Fruit fly (Drosophila melanogaster) whole organism, embryonic: ENCODE results near the gene CG31468.
A peak's percentile ranks its signal among the peaks of the same experiment; 100 is the strongest.

ENCODE experiments used
- Atf6 ChIP-seq: fragments of 200-800 bp; sonication (Bioruptor generic); IDR thresholded peaks from 2 replicates; pipeline ENCODE4 v1.3.6; 2022; ENCODE audit warnings: missing biosample characterization, missing genetic modification characterization
- BEAF-32 ChIP-seq: fragments of 200-800 bp; sonication (Bioruptor generic); optimal IDR thresholded peaks from 3 replicates; lab custom pipeline; 2017; ENCODE audit warnings: missing biosample characterization, missing genetic modification characterization, mild to moderate bottlenecking, moderate library complexity, missing genetic modification reagents
- CG1024 ChIP-seq: fragments of 200-800 bp; sonication (Bioruptor generic); IDR thresholded peaks from 2 replicates; pipeline ENCODE4 v1.3.6; 2022; ENCODE audit warnings: missing biosample characterization, missing genetic modification characterization
- CG10274 ChIP-seq: fragments of 200-800 bp; sonication (Bioruptor generic); optimal IDR thresholded peaks from 3 replicates; lab custom pipeline; 2017; ENCODE audit warnings: missing biosample characterization, mild to moderate bottlenecking, missing genetic modification characterization
- CG10431 ChIP-seq: fragments of 200-800 bp; sonication (Bioruptor generic); optimal IDR thresholded peaks from 3 replicates; lab custom pipeline; 2018; ENCODE audit warnings: missing biosample characterization, mild to moderate bottlenecking, missing genetic modification characterization
- CG10565 ChIP-seq: fragments of 200-800 bp; sonication (Bioruptor generic); optimal IDR thresholded peaks from 3 replicates; lab custom pipeline; 2016; ENCODE audit warnings: missing biosample characterization, mild to moderate bottlenecking, missing genetic modification characterization
- CG10654 ChIP-seq: fragments of 200-800 bp; sonication (Bioruptor generic); optimal IDR thresholded peaks from 2 replicates; lab custom pipeline; 2016; ENCODE audit warnings: missing biosample characterization, missing genetic modification characterization
- CG10959 ChIP-seq: fragments of 200-800 bp; sonication (Bioruptor generic); IDR thresholded peaks from 2 replicates; pipeline ENCODE4 v1.3.6; 2022; ENCODE audit warnings: missing biosample characterization, missing genetic modification characterization
- CG12071 ChIP-seq: fragments of 200-800 bp; sonication (Bioruptor generic); optimal IDR thresholded peaks from 3 replicates; lab custom pipeline; 2018; ENCODE audit warnings: missing biosample characterization, mild to moderate bottlenecking, missing genetic modification characterization
- CG13894 ChIP-seq: fragments of 200-800 bp; sonication (Bioruptor generic); optimal IDR thresholded peaks from 3 replicates; lab custom pipeline; 2018; ENCODE audit warnings: missing biosample characterization, mild to moderate bottlenecking, missing genetic modification characterization, moderate library complexity
- CG1832 ChIP-seq: fragments of 200-800 bp; sonication (Bioruptor generic); optimal IDR thresholded peaks from 2 replicates; lab custom pipeline; 2017; ENCODE audit warnings: missing biosample characterization, mild to moderate bottlenecking, missing genetic modification characterization, inconsistent platforms
- CG18764 ChIP-seq: fragments of 200-800 bp; sonication (Bioruptor generic); optimal IDR thresholded peaks from 3 replicates; lab custom pipeline; 2016; ENCODE audit warnings: missing biosample characterization, missing genetic modification characterization
- CG2712 ChIP-seq: fragments of 200-800 bp; optimal IDR thresholded peaks from 3 replicates; lab custom pipeline; 2019; ENCODE audit warnings: missing biosample characterization, mild to moderate bottlenecking, missing genetic modification characterization, moderate library complexity
- CG30403 ChIP-seq: fragments of 200-800 bp; sonication (Bioruptor generic); optimal IDR thresholded peaks from 3 replicates; lab custom pipeline; 2016; ENCODE audit warnings: missing biosample characterization, missing genetic modification characterization
- CG3163 ChIP-seq: fragments of 200-800 bp; sonication (Bioruptor generic); optimal IDR thresholded peaks from 3 replicates; lab custom pipeline; 2016; ENCODE audit warnings: missing biosample characterization, missing genetic modification characterization
- CG32767 ChIP-seq: fragments of 200-800 bp; sonication (Bioruptor generic); IDR thresholded peaks from 2 replicates; pipeline ENCODE4 v1.3.6; 2022; ENCODE audit warnings: missing biosample characterization, missing genetic modification characterization
- CG34376 ChIP-seq: fragments of 200-800 bp; sonication (Bioruptor generic); optimal IDR thresholded peaks from 2 replicates; lab custom pipeline; 2018; ENCODE audit warnings: missing biosample characterization, mild to moderate bottlenecking, missing genetic modification characterization
- CG42726 ChIP-seq: fragments of 200-800 bp; sonication (Bioruptor generic); IDR thresholded peaks from 2 replicates; pipeline ENCODE4 v1.3.6; 2022; ENCODE audit warnings: missing biosample characterization, missing genetic modification characterization; ENCODE audit not compliant: partially characterized antibody
- CG4820 ChIP-seq: fragments of 200-800 bp; sonication (Bioruptor generic); optimal IDR thresholded peaks from 3 replicates; lab custom pipeline; 2016; ENCODE audit warnings: missing biosample characterization, missing genetic modification characterization
- CG4854 ChIP-seq: fragments of 200-800 bp; sonication (Bioruptor generic); optimal IDR thresholded peaks from 2 replicates; lab custom pipeline; 2016; ENCODE audit warnings: missing biosample characterization, missing genetic modification characterization, inconsistent platforms
- CG7271 ChIP-seq: fragments of 200-800 bp; sonication (Bioruptor generic); optimal IDR thresholded peaks from 2 replicates; lab custom pipeline; 2018; ENCODE audit warnings: missing biosample characterization, mild to moderate bottlenecking, missing genetic modification characterization, moderate library complexity
- CG7556 ChIP-seq: fragments of 200-800 bp; sonication (Bioruptor generic); optimal IDR thresholded peaks from 2 replicates; lab custom pipeline; 2017; ENCODE audit warnings: missing biosample characterization, mild to moderate bottlenecking, missing genetic modification characterization
- CG7745 ChIP-seq: fragments of 200-800 bp; sonication (Bioruptor generic); optimal IDR thresholded peaks from 2 replicates; lab custom pipeline; 2018; ENCODE audit warnings: missing biosample characterization, mild to moderate bottlenecking, missing genetic modification characterization, moderate library complexity
- CG7928 ChIP-seq: fragments of 200-800 bp; sonication (Bioruptor generic); optimal IDR thresholded peaks from 2 replicates; lab custom pipeline; 2017; ENCODE audit warnings: missing biosample characterization, mild to moderate bottlenecking, missing genetic modification characterization
- CG9215 ChIP-seq: fragments of 200-800 bp; sonication (Bioruptor generic); IDR thresholded peaks from 2 replicates; pipeline ENCODE4 v1.3.6; 2022; ENCODE audit warnings: missing biosample characterization, missing genetic modification characterization
- CG9609 ChIP-seq: fragments of 200-800 bp; sonication (Bioruptor generic); optimal IDR thresholded peaks from 3 replicates; lab custom pipeline; 2016; ENCODE audit warnings: missing biosample characterization, missing genetic modification characterization
- Deaf1 ChIP-seq: fragments of 200-800 bp; optimal IDR thresholded peaks from 3 replicates; lab custom pipeline; 2019; ENCODE audit warnings: missing biosample characterization, mild to moderate bottlenecking, missing genetic modification characterization, moderate library complexity
- Dek ChIP-seq: fragments of 200-800 bp; sonication (Bioruptor generic); optimal IDR thresholded peaks from 3 replicates; lab custom pipeline; 2019; ENCODE audit warnings: missing biosample characterization, mild to moderate bottlenecking, missing genetic modification characterization, moderate library complexity
- E2f2 ChIP-seq: fragments of 200-800 bp; sonication (Bioruptor generic); IDR thresholded peaks from 2 replicates; pipeline ENCODE4 v1.3.6; 2022; ENCODE audit warnings: missing biosample characterization, missing genetic modification characterization
- Eip74EF ChIP-seq, 2 experiments: fragments of 200-800 bp in 1 of 2; fragments of >200 bp in 1 of 2; sonication (Bioruptor generic) in 1 of 2; optimal IDR thresholded peaks; 2 replicates each; lab custom pipeline; 2017 to 2019; ENCODE audit warnings: missing biosample characterization in 2 of 2, missing genetic modification characterization in 2 of 2, mild to moderate bottlenecking in 1 of 2, moderate library complexity in 1 of 2
- Jarid2 ChIP-seq: fragments of 200-800 bp; sonication (Bioruptor generic); optimal IDR thresholded peaks from 3 replicates; lab custom pipeline; 2017; ENCODE audit warnings: mild to moderate bottlenecking, missing biosample characterization, missing genetic modification reagents, missing genetic modification characterization
- Lpt ChIP-seq: fragments of >200 bp; optimal IDR thresholded peaks from 2 replicates; lab custom pipeline; 2018; ENCODE audit warnings: missing biosample characterization, missing genetic modification characterization
- Opbp ChIP-seq: fragments of 200-800 bp; sonication (Bioruptor generic); IDR thresholded peaks from 3 replicates; pipeline ENCODE4 v1.3.6; 2022; ENCODE audit warnings: missing biosample characterization, missing genetic modification characterization; ENCODE audit not compliant: partially characterized antibody
- cwo ChIP-seq: fragments of 200-800 bp; sonication (Bioruptor generic); optimal IDR thresholded peaks from 3 replicates; lab custom pipeline; 2017; ENCODE audit warnings: missing biosample characterization, missing genetic modification characterization, mild to moderate bottlenecking, moderate library complexity, missing genetic modification reagents
- gcm ChIP-seq: fragments of 200-800 bp; sonication (Bioruptor generic); optimal IDR thresholded peaks from 2 replicates; lab custom pipeline; 2019; ENCODE audit warnings: missing biosample characterization, mild to moderate bottlenecking, missing genetic modification characterization, moderate library complexity
- hbn ChIP-seq: fragments of 200-800 bp; sonication (Bioruptor generic); IDR thresholded peaks from 2 replicates; pipeline ENCODE4 v1.3.6; 2022; ENCODE audit warnings: missing biosample characterization, missing genetic modification characterization; ENCODE audit not compliant: partially characterized antibody
- klu ChIP-seq: fragments of 200-800 bp; sonication (Bioruptor generic); IDR thresholded peaks from 2 replicates; pipeline ENCODE4 v1.3.6; 2022; ENCODE audit warnings: missing biosample characterization, missing genetic modification characterization
- knrl ChIP-seq: fragments of 200-800 bp; sonication (Bioruptor generic); IDR thresholded peaks from 3 replicates; pipeline ENCODE4 v1.3.6; 2022; ENCODE audit warnings: missing biosample characterization, missing genetic modification characterization; ENCODE audit not compliant: partially characterized antibody
- nerfin-1 ChIP-seq: fragments of 200-800 bp; sonication (Bioruptor generic); optimal IDR thresholded peaks from 3 replicates; lab custom pipeline; 2019; ENCODE audit warnings: missing biosample characterization, mild to moderate bottlenecking, missing genetic modification characterization, moderate library complexity
- nom ChIP-seq: fragments of 200-800 bp; sonication (Bioruptor generic); optimal IDR thresholded peaks from 2 replicates; lab custom pipeline; 2017; ENCODE audit warnings: missing biosample characterization, missing genetic modification characterization, mild to moderate bottlenecking, moderate library complexity, missing genetic modification reagents
- pfk ChIP-seq: fragments of 200-800 bp; sonication (Bioruptor generic); optimal IDR thresholded peaks from 2 replicates; lab custom pipeline; 2018; ENCODE audit warnings: missing biosample characterization, mild to moderate bottlenecking, missing genetic modification characterization, moderate library complexity
- shn ChIP-seq: fragments of 200-800 bp; sonication (Bioruptor generic); optimal IDR thresholded peaks from 3 replicates; lab custom pipeline; 2016; ENCODE audit warnings: missing biosample characterization, missing genetic modification characterization
- slbo ChIP-seq: fragments of 200-800 bp; sonication (Bioruptor generic); IDR thresholded peaks from 2 replicates; pipeline ENCODE4 v1.3.6; 2022; ENCODE audit warnings: missing biosample characterization, missing genetic modification characterization
- slp2 ChIP-seq: fragments of 200-800 bp; sonication (Bioruptor generic); optimal IDR thresholded peaks from 2 replicates; lab custom pipeline; 2016; ENCODE audit warnings: missing biosample characterization, missing genetic modification characterization
- so ChIP-seq: fragments of 200-800 bp; sonication (Bioruptor generic); IDR thresholded peaks from 3 replicates; pipeline ENCODE4 v1.3.6; 2022; ENCODE audit warnings: missing biosample characterization, missing genetic modification characterization
- stc ChIP-seq: fragments of 200-800 bp; sonication (Bioruptor generic); IDR thresholded peaks from 2 replicates; pipeline ENCODE4 v1.3.6; 2022; ENCODE audit warnings: missing biosample characterization, missing genetic modification characterization
- stwl ChIP-seq: fragments of 200-800 bp; sonication (Bioruptor generic); optimal IDR thresholded peaks from 3 replicates; lab custom pipeline; 2018; ENCODE audit warnings: missing biosample characterization, mild to moderate bottlenecking, missing genetic modification characterization, moderate library complexity
- tll ChIP-seq, 2 experiments: fragments of 200-800 bp in 1 of 2; fragments of >200 bp in 1 of 2; sonication (Bioruptor generic) in 1 of 2; optimal IDR thresholded peaks; 2 replicates each; lab custom pipeline; 2017 to 2019; ENCODE audit warnings: missing biosample characterization in 2 of 2, missing genetic modification characterization in 2 of 2, mild to moderate bottlenecking in 1 of 2, moderate library complexity in 1 of 2
- trem ChIP-seq: fragments of 200-800 bp; optimal IDR thresholded peaks from 3 replicates; lab custom pipeline; 2019; ENCODE audit warnings: missing biosample characterization, mild to moderate bottlenecking, missing genetic modification characterization, moderate library complexity

CG31468 gene

dm6 chr3R:23725711-23726349, 25.7 kb upstream of the CG31468 start (continued):
- TF ChIP-seq CG1024 (no peak), Dek (tag; lab: Kevin White, UChicago) (peak; percentile 2), CG9609 (GFP tag; lab: Kevin White, UChicago) (no peak), CG18764 (GFP tag; lab: Kevin White, UChicago) (no peak), shn (GFP tag; lab: Kevin White, UChicago) (no peak), Deaf1 (tag; lab: Kevin White, UChicago) (peak; percentile 67), CG3163 (GFP tag; lab: Kevin White, UChicago) (no peak), CG2712 (no peak), CG10654 (GFP tag; lab: Kevin White, UChicago) (no peak), Lpt (GFP tag; lab: Kevin White, UChicago) (no peak), CG10431 (peak; percentile 52), slbo (no peak), CG4854 (no peak), CG42726 (GFP tag; lab: Robert Waterston, UW) (peak; percentile 19; the same call in 1 of the 2 replicates), stwl (tag; lab: Kevin White, UChicago) (no peak), knrl (GFP tag; lab: Robert Waterston, UW) (no peak), CG7745 (tag; lab: Kevin White, UChicago) (no peak), hbn (GFP tag; lab: Robert Waterston, UW) (no peak), CG30403 (no peak), Opbp (no peak), CG12071 (GFP tag; lab: Kevin White, UChicago) (peak; percentile 52), E2f2 (no peak), CG1832 (GFP tag; lab: Kevin White, UChicago) (no peak), CG13894 (tag; lab: Kevin White, UChicago) (peak; percentile 93), nom (GFP tag; lab: Kevin White, UChicago) (no peak), trem (tag; lab: Kevin White, UChicago) (no peak), gcm (GFP tag; lab: Kevin White, UChicago) (no peak), Jarid2 (GFP tag; lab: Kevin White, UChicago) (no peak), CG32767 (GFP tag; lab: Robert Waterston, UW) (0 out of 2 replicates have a peak, but pooled peaks have one; percentile 14), BEAF-32 (no peak), CG34376 (GFP tag; lab: Kevin White, UChicago) (peak; percentile 78), Atf6 (peak; percentile 49; the same call in 1 of the 2 replicates), CG7928 (GFP tag; lab: Kevin White, UChicago) (no peak), CG7556 (no peak), klu (GFP tag; lab: Robert Waterston, UW) (no peak), slp2 (GFP tag; lab: Kevin White, UChicago) (no peak), CG10565 (GFP tag; lab: Kevin White, UChicago) (no peak), Eip74EF (GFP tag; optimal IDR thresholded peaks at IDR 0.05; lab: Kevin White, UChicago) (no peak), cwo (GFP tag; lab: Kevin White, UChicago) (peak; percentile 49), CG10274 (no peak), stc (GFP tag; lab: Robert Waterston, UW) (no peak; the same call in 1 of the 2 replicates), CG4820 (GFP tag; lab: Kevin White, UChicago) (no peak), CG9215 (GFP tag; lab: Robert Waterston, UW) (no peak), pfk (GFP tag; lab: Kevin White, UChicago) (peak; percentile 34), CG7271 (no peak), CG10959 (GFP tag; lab: Robert Waterston, UW) (no peak), nerfin-1 (tag; lab: Kevin White, UChicago) (no peak), so (0 out of 3 replicates have a peak, but pooled peaks have one; percentile 9), tll (GFP tag; optimal IDR thresholded peaks at IDR 0.05; lab: Kevin White, UChicago) (no peak)
